Worm (Caenorhabditis elegans) whole organism, young adult: Measurements from ENCODE around the gene W04G3.5.

Experiments
- B0336.3 ChIP-seq: fragments of 200-800 bp; sonication (Bioruptor generic); IDR thresholded peaks from 2 replicates; pipeline ENCODE4 v1.3.6; 2022; ENCODE audit warnings: missing genetic modification characterization, missing compliant biosample characterization
- F52B5.7 ChIP-seq: sonication (generic microtip); optimal IDR thresholded peaks from 2 replicates; lab custom pipeline; 2016; ENCODE audit warnings: mild to moderate bottlenecking, missing genetic modification characterization, missing compliant biosample characterization
- F55B11.4 ChIP-seq: sonication (generic microtip); optimal IDR thresholded peaks from 2 replicates; lab custom pipeline; 2016; ENCODE audit warnings: missing compliant biosample characterization, missing genetic modification characterization, borderline replicate concordance; ENCODE audit not compliant: insufficient read depth
- F57A8.1 ChIP-seq: fragments of 200-800 bp; sonication (Bioruptor generic); optimal IDR thresholded peaks from 2 replicates; lab custom pipeline; 2018; ENCODE audit warnings: mild to moderate bottlenecking, missing genetic modification characterization, moderate library complexity, missing compliant biosample characterization
- T26A5.8 ChIP-seq: sonication (generic microtip); optimal IDR thresholded peaks from 2 replicates; lab custom pipeline; 2016; ENCODE audit warnings: missing genetic modification characterization, missing compliant biosample characterization
- Y95B8A.8 ChIP-seq: fragments of 200-800 bp; sonication (Bioruptor generic); IDR thresholded peaks from 2 replicates; pipeline ENCODE4 v1.3.6; 2022; ENCODE audit warnings: missing genetic modification reagents, missing genetic modification characterization, missing compliant biosample characterization
- ama-1 ChIP-seq, 3 experiments: fragments of 150-350 bp in 1 of 3; sonication (generic microtip) in 2 of 3; optimal IDR thresholded peaks; 2 replicates each; lab custom pipeline; 2014 to 2018; ENCODE audit warnings: missing biosample characterization in 2 of 3, missing genetic modification characterization in 2 of 3, missing genetic modification reagents in 2 of 3
- attf-3 ChIP-seq: fragments of 200-800 bp; sonication (Bioruptor generic); conservative IDR thresholded peaks from 2 replicates; pipeline ENCODE4 v1.3.6; 2022; ENCODE audit warnings: missing genetic modification reagents, missing genetic modification characterization, missing compliant biosample characterization
- attf-5 ChIP-seq: fragments of 200-800 bp; sonication (Bioruptor generic); optimal IDR thresholded peaks from 2 replicates; lab custom pipeline; 2018; ENCODE audit warnings: mild to moderate bottlenecking, missing genetic modification characterization, missing compliant biosample characterization
- attf-6 ChIP-seq: fragments of 200-800 bp; sonication (Bioruptor generic); IDR thresholded peaks from 2 replicates; pipeline ENCODE4 v1.3.6; 2022; ENCODE audit warnings: missing genetic modification reagents, missing genetic modification characterization, missing compliant biosample characterization
- bed-1 ChIP-seq: fragments of 200-800 bp; sonication (Bioruptor generic); IDR thresholded peaks from 2 replicates; pipeline ENCODE4 v1.3.6; 2022; ENCODE audit warnings: missing genetic modification reagents, missing genetic modification characterization, missing compliant biosample characterization
- bed-2 ChIP-seq: fragments of 200-800 bp; sonication (Bioruptor generic); IDR thresholded peaks from 2 replicates; pipeline ENCODE4 v1.3.6; 2022; ENCODE audit warnings: missing genetic modification reagents, missing genetic modification characterization, missing compliant biosample characterization
- cebp-2 ChIP-seq: fragments of 200-800 bp; sonication (Bioruptor generic); IDR thresholded peaks from 2 replicates; pipeline ENCODE4 v1.3.6; 2022; ENCODE audit warnings: missing genetic modification characterization, missing compliant biosample characterization
- ceh-100 ChIP-seq: fragments of 200-800 bp; sonication (Bioruptor generic); IDR thresholded peaks from 2 replicates; pipeline ENCODE4 v1.3.6; 2022; ENCODE audit warnings: missing genetic modification reagents, missing genetic modification characterization, missing compliant biosample characterization
- ceh-40 ChIP-seq: fragments of 200-800 bp; sonication (Bioruptor generic); IDR thresholded peaks from 2 replicates; pipeline ENCODE4 v1.3.6; 2022; ENCODE audit warnings: missing genetic modification characterization, missing compliant biosample characterization
- chd-7 ChIP-seq: sonication (generic microtip); optimal IDR thresholded peaks from 2 replicates; lab custom pipeline; 2016; ENCODE audit warnings: mild to moderate bottlenecking, missing genetic modification characterization, moderate library complexity, missing compliant biosample characterization
- efl-1 ChIP-seq: fragments of 150-350 bp; optimal IDR thresholded peaks from 2 replicates; lab custom pipeline; 2014; ENCODE audit warnings: missing biosample characterization, missing genetic modification reagents, missing genetic modification characterization
- egrh-3 ChIP-seq: fragments of 200-800 bp; sonication (Bioruptor generic); IDR thresholded peaks from 2 replicates; pipeline ENCODE4 v1.3.6; 2022; ENCODE audit warnings: missing genetic modification reagents, missing genetic modification characterization, missing compliant biosample characterization
- ekl-4 ChIP-seq: fragments of 200-800 bp; sonication (Bioruptor generic); IDR thresholded peaks from 2 replicates; pipeline ENCODE4 v1.3.6; 2022; ENCODE audit warnings: missing genetic modification reagents, missing genetic modification characterization, missing compliant biosample characterization
- ets-4 ChIP-seq: fragments of 200-800 bp; sonication (Bioruptor generic); optimal IDR thresholded peaks from 2 replicates; lab custom pipeline; 2018; ENCODE audit warnings: mild to moderate bottlenecking, missing genetic modification characterization, missing compliant biosample characterization
- him-1 ChIP-seq: sonication (generic microtip); optimal IDR thresholded peaks from 2 replicates; lab custom pipeline; 2016; ENCODE audit warnings: missing genotype, missing genetic modification reagents, missing genetic modification characterization, missing compliant biosample characterization
- let-526 ChIP-seq: fragments of 200-800 bp; sonication (Bioruptor generic); IDR thresholded peaks from 2 replicates; pipeline ENCODE4 v1.3.6; 2022; ENCODE audit warnings: missing genetic modification reagents, missing genetic modification characterization, missing compliant biosample characterization
- lin-54 ChIP-seq: fragments of 200-800 bp; sonication (Bioruptor generic); optimal IDR thresholded peaks from 2 replicates; lab custom pipeline; 2018; ENCODE audit warnings: mild to moderate bottlenecking, missing genetic modification characterization, missing compliant biosample characterization
- lir-1 ChIP-seq: fragments of 200-800 bp; sonication (Bioruptor generic); conservative IDR thresholded peaks from 2 replicates; pipeline ENCODE4 v1.3.6; 2022; ENCODE audit warnings: missing genetic modification reagents, missing genetic modification characterization, missing compliant biosample characterization
- lsl-1 ChIP-seq: fragments of 200-800 bp; sonication (Bioruptor generic); optimal IDR thresholded peaks from 2 replicates; lab custom pipeline; 2018; ENCODE audit warnings: mild to moderate bottlenecking, missing genetic modification characterization, moderate library complexity, missing compliant biosample characterization
- lsy-27 ChIP-seq: sonication (generic microtip); optimal IDR thresholded peaks from 2 replicates; lab custom pipeline; 2017; ENCODE audit warnings: missing genetic modification characterization, mild to moderate bottlenecking, missing compliant biosample characterization, antibody characterized with exemption, missing genotype, borderline replicate concordance; ENCODE audit not compliant: insufficient read depth
- madf-10 ChIP-seq: sonication (generic microtip); optimal IDR thresholded peaks from 2 replicates; lab custom pipeline; 2016; ENCODE audit warnings: mild to moderate bottlenecking, missing genetic modification characterization, missing compliant biosample characterization
- madf-3 ChIP-seq: fragments of 200-800 bp; sonication (Bioruptor generic); IDR thresholded peaks from 2 replicates; pipeline ENCODE4 v1.3.6; 2022; ENCODE audit warnings: missing genetic modification reagents, missing genetic modification characterization, missing compliant biosample characterization
- mcd-1 ChIP-seq: fragments of 200-800 bp; sonication (Bioruptor generic); IDR thresholded peaks from 2 replicates; pipeline ENCODE4 v1.3.6; 2022; ENCODE audit warnings: missing genetic modification reagents, missing genetic modification characterization, missing compliant biosample characterization
- mes-4 ChIP-seq: sonication (generic microtip); optimal IDR thresholded peaks from 2 replicates; lab custom pipeline; 2016; ENCODE audit warnings: missing genotype, missing genetic modification characterization, missing compliant biosample characterization
- nhr-179 ChIP-seq: sonication (generic microtip); optimal IDR thresholded peaks from 2 replicates; lab custom pipeline; 2016; ENCODE audit warnings: mild to moderate bottlenecking, missing genetic modification characterization, missing compliant biosample characterization
- nhr-27 ChIP-seq: fragments of 200-800 bp; sonication (Bioruptor generic); optimal IDR thresholded peaks from 2 replicates; lab custom pipeline; 2018; ENCODE audit warnings: mild to moderate bottlenecking, missing genetic modification characterization, moderate library complexity, missing compliant biosample characterization
- nhr-80 ChIP-seq: sonication (generic microtip); optimal IDR thresholded peaks from 2 replicates; lab custom pipeline; 2016; ENCODE audit warnings: missing genetic modification characterization, missing compliant biosample characterization
- rcor-1 ChIP-seq: fragments of 200-800 bp; sonication (Bioruptor generic); IDR thresholded peaks from 2 replicates; pipeline ENCODE4 v1.3.6; 2022; ENCODE audit warnings: missing genetic modification reagents, missing genetic modification characterization, missing compliant biosample characterization
- snpc-1.3 ChIP-seq: sonication (generic microtip); optimal IDR thresholded peaks from 2 replicates; lab custom pipeline; 2017; ENCODE audit warnings: missing genetic modification characterization, mild to moderate bottlenecking, missing compliant biosample characterization, antibody characterized with exemption, moderate library complexity, missing genotype, missing genetic modification reagents; ENCODE audit not compliant: insufficient read depth
- tbx-9 ChIP-seq: sonication (generic microtip); optimal IDR thresholded peaks from 2 replicates; lab custom pipeline; 2016; ENCODE audit warnings: borderline replicate concordance, missing genetic modification characterization, inconsistent platforms, missing compliant biosample characterization
- unc-62 ChIP-seq: fragments of 150-350 bp; optimal IDR thresholded peaks from 2 replicates; lab custom pipeline; 2014; ENCODE audit warnings: missing biosample characterization, missing genetic modification reagents, missing genetic modification characterization
- ztf-26 ChIP-seq: sonication (generic microtip); optimal IDR thresholded peaks from 2 replicates; lab custom pipeline; 2017; ENCODE audit warnings: missing genetic modification characterization, missing compliant biosample characterization
- ztf-28 ChIP-seq: fragments of 200-800 bp; sonication (Bioruptor generic); IDR thresholded peaks from 2 replicates; pipeline ENCODE4 v1.3.6; 2022; ENCODE audit warnings: missing genetic modification reagents, missing genetic modification characterization, missing compliant biosample characterization
- ztf-6 ChIP-seq: fragments of 200-800 bp; sonication (Bioruptor generic); IDR thresholded peaks from 2 replicates; pipeline ENCODE4 v1.3.6; 2022; ENCODE audit warnings: missing genetic modification reagents, missing genetic modification characterization, missing compliant biosample characterization

W04G3.5 gene

DNA sequence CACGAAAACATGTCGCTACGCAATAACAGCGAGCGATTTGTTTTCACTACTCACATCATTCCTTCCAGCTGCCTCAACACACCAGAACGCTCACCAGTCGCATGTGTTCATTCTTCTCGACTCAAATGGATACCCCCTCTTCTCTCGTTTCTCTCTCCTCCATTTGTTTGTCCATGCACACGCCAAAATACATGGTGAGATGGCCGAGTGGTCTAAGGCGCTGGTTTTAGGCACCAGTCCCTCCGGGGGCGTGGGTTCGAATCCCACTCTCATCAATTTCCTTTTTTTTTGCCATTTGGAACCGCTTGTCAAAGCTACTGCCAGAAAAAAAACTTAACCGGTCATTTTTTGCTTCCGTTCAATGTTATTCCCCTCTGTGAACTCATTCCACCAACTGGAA lies 22.0 kb downstream of the W04G3.5 start (continued):
- peak; percentile 18 for TF ChIP-seq tbx-9 (tag; lab: Kevin White, UChicago)
- 0 out of 2 replicates have a peak, but pooled peaks have one; percentile 76 for TF ChIP-seq bed-1 (GFP tag; lab: Robert Waterston, UW)
- peak; percentile 61 for TF ChIP-seq nhr-27 (tag; lab: Kevin White, UChicago)
- no peak for TF ChIP-seq lsl-1 (GFP tag; lab: Kevin White, UChicago)
- TF ChIP-seq attf-3, result 0 out of 2 replicates have a peak, but pooled peaks have one; percentile 30
- TF ChIP-seq B0336.3, result peak; percentile 77; the same call in 1 of the 2 replicates
- peak; percentile 46 for TF ChIP-seq nhr-179 (tag; lab: Kevin White, UChicago)
- TF ChIP-seq lin-54, result peak; percentile 72
- peak; percentile 84 for TF ChIP-seq ekl-4
- peak; percentile 73 for TF ChIP-seq ceh-100 (GFP tag; lab: Robert Waterston, UW)
- TF ChIP-seq mes-4 (tag; lab: Kevin White, UChicago), result peak; percentile 61
- peak; percentile 84 for TF ChIP-seq lir-1
- no peak for TF ChIP-seq ceh-40 (GFP tag; lab: Robert Waterston, UW)
- TF ChIP-seq F55B11.4 (tag; lab: Kevin White, UChicago), result no peak
- TF ChIP-seq ztf-28 (GFP tag; lab: Robert Waterston, UW), result 0 out of 2 replicates have a peak, but pooled peaks have one; percentile 17

DNA sequence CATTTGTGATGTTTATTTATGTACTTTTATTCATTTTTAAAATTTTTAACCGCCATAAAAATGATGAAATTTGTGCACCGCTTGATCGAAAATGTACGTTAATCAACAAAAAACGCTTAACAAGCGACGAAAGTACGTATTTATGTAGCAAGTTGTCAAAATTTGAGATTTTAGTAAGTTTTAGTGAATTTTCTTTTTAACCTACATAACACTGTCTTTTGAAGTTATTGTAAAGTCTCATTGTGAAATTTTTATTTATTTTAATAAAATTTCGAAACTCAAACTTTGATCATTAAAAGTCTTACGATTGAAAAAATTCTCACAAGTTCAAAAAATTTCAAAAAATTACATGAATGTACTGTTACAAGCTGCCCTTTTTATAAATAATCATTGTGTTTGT lies 23.9 kb downstream of the W04G3.5 start:
- TF ChIP-seq egrh-3 (GFP tag; lab: Robert Waterston, UW) (no peak), bed-2 (GFP tag; lab: Robert Waterston, UW) (no peak), madf-10 (tag; lab: Kevin White, UChicago) (no peak), rcor-1 (GFP tag; lab: Robert Waterston, UW) (no peak)

DNA sequence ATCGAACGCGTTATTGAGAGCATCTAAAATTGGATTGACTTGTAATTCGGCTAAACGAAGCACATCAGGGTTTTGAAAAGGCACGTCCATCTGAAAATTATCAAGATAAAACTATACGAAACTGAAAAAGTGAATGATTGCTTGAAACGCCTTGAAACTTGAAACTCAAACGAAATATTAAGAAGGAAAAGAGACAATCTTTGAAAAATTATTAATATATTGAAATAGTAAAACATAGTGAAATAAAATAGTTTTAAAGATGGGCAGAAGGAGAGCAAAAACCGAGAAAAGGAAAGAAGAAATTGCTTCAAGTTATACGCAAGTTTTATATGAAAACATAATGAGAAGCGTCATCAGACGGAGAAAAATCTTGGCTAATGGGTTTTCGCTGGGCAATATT lies 24.6 kb downstream of the W04G3.5 start, which contains the start of gene W02H3.3:
Gene W02H3.3, minus strand, starts transcription at position 101 of the 400 bp plus-strand sequence.
- TF ChIP-seq ztf-26 (no peak), ama-1 (optimal IDR thresholded peaks at IDR 0.05; lab: Kevin White, UChicago) (no peak), ama-1 (GFP tag; optimal IDR thresholded peaks at IDR 0.05; lab: Kevin White, UChicago) (no peak), chd-7 (tag; lab: Kevin White, UChicago) (no peak), let-526 (GFP tag; lab: Robert Waterston, UW) (no peak), mcd-1 (no peak)

- TF ChIP-seq mcd-1 (no peak), ets-4 (GFP tag; lab: Kevin White, UChicago) (peak; percentile 11), bed-1 (GFP tag; lab: Robert Waterston, UW) (0 out of 2 replicates have a peak, but pooled peaks have one; percentile 68), F57A8.1 (GFP tag; lab: Kevin White, UChicago) (no peak), nhr-80 (tag; lab: Kevin White, UChicago) (peak; percentile 56), cebp-2 (no peak), lsy-27 (tag; lab: Kevin White, UChicago) (no peak)
Observed at ce11 chrX:11103173-11103572, 29.7 kb downstream of the W04G3.5 start.

DNA sequence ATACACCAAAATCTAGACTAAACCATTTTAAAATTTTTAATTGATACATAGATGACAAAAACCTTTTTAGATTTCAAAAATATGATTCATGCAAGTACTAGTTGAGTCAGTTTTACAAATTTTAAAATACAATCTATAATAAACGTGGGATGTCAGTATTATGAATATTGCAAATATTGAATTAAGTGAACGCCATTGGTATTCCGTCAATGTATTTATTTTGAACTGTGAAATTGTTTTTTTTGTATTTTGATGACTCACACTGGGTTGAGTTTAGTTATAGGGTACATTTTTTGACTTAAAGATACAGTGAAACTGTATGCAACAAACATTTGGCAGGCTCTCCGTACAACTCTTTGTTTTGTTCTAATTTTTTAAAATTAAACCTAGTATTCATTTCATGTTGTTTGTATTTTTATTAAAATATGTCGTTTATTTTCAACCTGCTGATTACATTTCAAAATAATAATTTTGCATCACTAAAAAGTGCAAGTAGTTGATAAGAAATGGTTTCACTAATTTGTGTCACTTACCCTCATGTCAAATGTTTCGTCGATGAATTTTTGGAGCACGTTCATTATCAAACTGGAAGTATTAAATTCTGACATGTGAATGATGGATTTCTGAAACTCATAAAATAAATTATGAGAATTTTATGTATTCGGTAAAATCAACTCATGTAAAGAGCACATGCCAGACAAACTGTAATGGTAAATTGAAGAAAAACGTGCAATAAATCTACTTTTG lies 31.6 kb downstream of the W04G3.5 start, which contains the start of gene W02H3.1:
Gene W02H3.1, minus strand, starts transcription at position 578 of the 747 bp plus-strand sequence.
- TF ChIP-seq lir-1 (no peak), unc-62 (GFP tag; lab: Kevin White, UChicago) (peak; percentile 31), ets-4 (GFP tag; lab: Kevin White, UChicago) (no peak), nhr-80 (tag; lab: Kevin White, UChicago) (peak; percentile 75), Y95B8A.8 (GFP tag; lab: Robert Waterston, UW) (no peak), madf-10 (tag; lab: Kevin White, UChicago) (no peak), T26A5.8 (no peak), F52B5.7 (tag; lab: Kevin White, UChicago) (no peak), bed-2 (GFP tag; lab: Robert Waterston, UW) (no peak), efl-1 (GFP tag; lab: Kevin White, UChicago) (no peak), snpc-1.3 (tag; lab: Kevin White, UChicago) (no peak), him-1 (no peak), attf-5 (no peak), ztf-6 (GFP tag; lab: Robert Waterston, UW) (no peak), madf-3 (GFP tag; lab: Robert Waterston, UW) (no peak), ztf-26 (no peak), attf-6 (GFP tag; lab: Robert Waterston, UW) (no peak)
